Worm (Caenorhabditis elegans): ENCODE results near the gene T26H8.5.

DNA sequence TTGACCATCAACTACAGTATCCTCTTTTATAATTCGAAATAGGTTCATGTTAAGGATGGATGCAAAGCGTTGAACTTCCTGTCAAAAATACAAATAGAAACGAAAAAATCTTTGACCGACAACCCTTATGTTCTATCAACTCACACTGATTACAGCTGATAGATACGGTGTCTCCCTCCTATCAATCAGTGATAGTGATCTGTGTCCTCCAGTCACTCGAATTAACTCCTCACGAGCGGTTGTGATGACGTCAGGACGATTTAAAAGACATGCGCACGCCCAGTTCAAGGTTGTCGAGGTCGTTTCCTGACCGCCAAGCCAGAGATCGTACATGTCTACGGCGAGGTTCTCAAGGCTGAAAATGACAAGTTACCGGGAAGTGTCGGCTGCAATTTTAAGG lies 19.4 kb downstream of the T26H8.5 start:
- TF ChIP-seq nhr-12 (tag; optimal IDR thresholded peaks at IDR 0.05) (no peak), ceh-28 (tag; optimal IDR thresholded peaks at IDR 0.05) (no peak), fos-1 (tag; optimal IDR thresholded peaks at IDR 0.05) (no peak), eor-1 (tag; optimal IDR thresholded peaks at IDR 0.05) (no peak), sea-2 (GFP tag; optimal IDR thresholded peaks at IDR 0.05) (no peak), nhr-237 (tag; optimal IDR thresholded peaks at IDR 0.05) (no peak), elt-3 (tag; optimal IDR thresholded peaks at IDR 0.05) (no peak), pqm-1 (tag; optimal IDR thresholded peaks at IDR 0.05) (no peak), ztf-11 (tag; optimal IDR thresholded peaks at IDR 0.05) (no peak)

Measured in whole organism, L3 larva.